Worm (Caenorhabditis elegans): ENCODE data around the gene srw-35.

Gene srw-35

ce11 chrV:16483044-16483443 is 10.7 kb downstream of the srw-35 start, which contains the start of gene F57E7.2:
F57E7.2 (minus strand) TSS chrV:16483144.
- no peak for TF ChIP-seq nhr-12 (tag; optimal IDR thresholded peaks at IDR 0.05)
- no peak for TF ChIP-seq peb-1 (tag; optimal IDR thresholded peaks at IDR 0.05)
- TF ChIP-seq egl-27 (tag; optimal IDR thresholded peaks at IDR 0.05) = no peak
- TF ChIP-seq sma-3 (GFP tag; optimal IDR thresholded peaks at IDR 0.05) = no peak
- no peak for TF ChIP-seq elt-1 (tag; optimal IDR thresholded peaks at IDR 0.05)
- no peak for TF ChIP-seq R02D3.7 (tag; optimal IDR thresholded peaks at IDR 0.05)
- TF ChIP-seq F13H6.1 (tag; optimal IDR thresholded peaks at IDR 0.05) = no peak

- no peak for TF ChIP-seq lsy-2 (tag; optimal IDR thresholded peaks at IDR 0.05)
- no peak for TF ChIP-seq nhr-21 (tag; optimal IDR thresholded peaks at IDR 0.05)
- TF ChIP-seq aly-2 (tag; optimal IDR thresholded peaks at IDR 0.05) = no peak
- no peak for TF ChIP-seq nhr-12 (tag; optimal IDR thresholded peaks at IDR 0.05)
- no peak for TF ChIP-seq alr-1 (tag; optimal IDR thresholded peaks at IDR 0.05)
- TF ChIP-seq peb-1 (tag; optimal IDR thresholded peaks at IDR 0.05) = no peak
- no peak for TF ChIP-seq lin-13 (GFP tag; optimal IDR thresholded peaks at IDR 0.05)
- TF ChIP-seq nhr-10 (tag; optimal IDR thresholded peaks at IDR 0.05) = no peak
- TF ChIP-seq elt-3 (tag; optimal IDR thresholded peaks at IDR 0.05) = no peak
- TF ChIP-seq C34F6.9 (tag; optimal IDR thresholded peaks at IDR 0.05) = no peak
Measured at ce11 chrV:16483681-16484080, 11.4 kb downstream of the srw-35 start, which contains the start of gene srh-139. srh-139 (plus strand) TSS chrV:16483981.

- TF ChIP-seq gmeb-1 (tag; optimal IDR thresholded peaks at IDR 0.05) (no peak), skn-1 (tag; optimal IDR thresholded peaks at IDR 0.05) (no peak), egl-27 (tag; optimal IDR thresholded peaks at IDR 0.05) (no peak), lin-11 (tag; optimal IDR thresholded peaks at IDR 0.05) (no peak), sem-4 (tag; optimal IDR thresholded peaks at IDR 0.05) (no peak), nhr-77 (tag; optimal IDR thresholded peaks at IDR 0.05) (no peak), ztf-1 (GFP tag; conservative IDR thresholded peaks at IDR 0.05) (no peak), alr-1 (tag; optimal IDR thresholded peaks at IDR 0.05) (no peak), ztf-4 (tag; optimal IDR thresholded peaks at IDR 0.05) (no peak), unc-62 (GFP tag; optimal IDR thresholded peaks at IDR 0.05) (no peak), ama-1 (optimal IDR thresholded peaks at IDR 0.05) (no peak), nhr-21 (tag; optimal IDR thresholded peaks at IDR 0.05) (no peak), nhr-12 (tag; optimal IDR thresholded peaks at IDR 0.05) (no peak), R02D3.7 (tag; optimal IDR thresholded peaks at IDR 0.05) (no peak), crh-2 (tag; optimal IDR thresholded peaks at IDR 0.05) (no peak), Y55F3AM.14 (GFP tag; optimal IDR thresholded peaks at IDR 0.05) (no peak), aly-2 (tag; optimal IDR thresholded peaks at IDR 0.05) (no peak)
Measured at ce11 chrV:16487474-16487873, 15.2 kb downstream of the srw-35 start, which contains the start of gene Y32B12A.5. Y32B12A.5 (minus strand) TSS chrV:16487574.

- TF ChIP-seq lsy-2 (tag; optimal IDR thresholded peaks at IDR 0.05) (no peak), sem-4 (tag; optimal IDR thresholded peaks at IDR 0.05) (no peak), unc-55 (GFP tag; optimal IDR thresholded peaks at IDR 0.05) (no peak), nhr-6 (tag; optimal IDR thresholded peaks at IDR 0.05) (no peak), fos-1 (tag; optimal IDR thresholded peaks at IDR 0.05) (no peak), lin-39 (tag; optimal IDR thresholded peaks at IDR 0.05) (no peak), dmd-4 (tag; optimal IDR thresholded peaks at IDR 0.05) (no peak), ceh-82 (tag; optimal IDR thresholded peaks at IDR 0.05) (no peak), nhr-129 (tag; optimal IDR thresholded peaks at IDR 0.05) (no peak), unc-62 (GFP tag; optimal IDR thresholded peaks at IDR 0.05) (no peak), nhr-237 (tag; optimal IDR thresholded peaks at IDR 0.05) (no peak), sma-9 (GFP tag; optimal IDR thresholded peaks at IDR 0.05) (no peak), sma-9 (tag; optimal IDR thresholded peaks at IDR 0.05) (no peak), R02D3.7 (tag; optimal IDR thresholded peaks at IDR 0.05) (no peak), elt-3 (tag; optimal IDR thresholded peaks at IDR 0.05) (no peak), lin-11 (tag; optimal IDR thresholded peaks at IDR 0.05) (no peak)
Measured at ce11 chrV:16488172-16488571, 15.9 kb downstream of the srw-35 start, which contains the start of gene sqst-4. sqst-4 (plus strand) TSS chrV:16488472.

ce11 chrV:16494359-16494758 is 22.0 kb downstream of the srw-35 start, which contains the start of gene comt-2:
comt-2 (minus strand) TSS chrV:16494489.
- TF ChIP-seq nhr-25 (tag; optimal IDR thresholded peaks at IDR 0.05) (no peak), sma-9 (GFP tag; optimal IDR thresholded peaks at IDR 0.05) (peak; percentile 60), sma-9 (tag; optimal IDR thresholded peaks at IDR 0.05) (no peak), fos-1 (tag; optimal IDR thresholded peaks at IDR 0.05) (peak; percentile 72)

Data from whole organism, L2 larva.